Fruit fly (Drosophila melanogaster): ENCODE data around the gene Rdl.

DNA sequence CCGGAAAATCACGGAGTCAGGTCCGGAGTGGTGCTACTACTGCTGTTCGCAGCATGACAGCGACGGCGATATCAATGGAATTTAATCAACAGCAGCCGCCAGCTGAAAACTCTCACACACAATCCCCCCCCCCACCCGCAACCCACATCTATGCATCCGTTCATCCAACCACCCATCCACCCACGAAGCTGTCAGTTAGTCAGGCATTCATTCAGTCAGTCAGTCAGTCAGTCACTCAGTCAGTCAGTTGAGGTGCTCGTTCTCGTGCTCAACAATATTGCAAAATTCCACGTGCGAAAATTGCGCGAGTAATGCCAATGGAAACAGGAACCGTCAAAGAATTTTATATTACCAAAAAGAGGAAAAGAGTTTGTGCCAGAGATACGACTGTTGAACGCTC lies 66.3 kb downstream of the Rdl start:
- TF ChIP-seq CG8478 (optimal IDR thresholded peaks at IDR 0.05) = no peak
- no peak for TF ChIP-seq CTCF (optimal IDR thresholded peaks at IDR 0.05)
